Fruit fly (Drosophila melanogaster): Measurements from ENCODE around the gene Tengl2.
A peak's percentile ranks its signal among the peaks of the same experiment; 100 is the strongest.

Tengl2 gene

dm6 chr2L:2189100-2189499 lies 50.1 kb downstream of the Tengl2 start (continued):
- no peak for TF ChIP-seq Dfd (GFP tag; optimal IDR thresholded peaks at IDR 0.05)
- peak; percentile 39; the same call in 1 of the 2 replicates for TF ChIP-seq Rx (GFP tag; IDR thresholded peaks at IDR 0.05)
- peak; percentile 81 for TF ChIP-seq NC2β (GFP tag; optimal IDR thresholded peaks at IDR 0.05)
- no peak for TF ChIP-seq hth (optimal IDR thresholded peaks at IDR 0.05)
- no peak for TF ChIP-seq sima (GFP tag; optimal IDR thresholded peaks at IDR 0.05)
- TF ChIP-seq lmd (GFP tag; IDR thresholded peaks at IDR 0.05): peak; percentile 53
- TF ChIP-seq CG17361 (GFP tag; IDR thresholded peaks at IDR 0.05): peak; percentile 62; the same call in 2 of the 3 replicates
- peak; percentile 64 for TF ChIP-seq CG10654 (GFP tag; optimal IDR thresholded peaks at IDR 0.05)
- no peak for TF ChIP-seq br (optimal IDR thresholded peaks at IDR 0.05)
- TF ChIP-seq Hmx (GFP tag; optimal IDR thresholded peaks at IDR 0.05): no peak
- TF ChIP-seq hbn (GFP tag; IDR thresholded peaks at IDR 0.05; ENCODE audit: partially characterized antibody): no peak
- no peak for TF ChIP-seq grn (GFP tag; optimal IDR thresholded peaks at IDR 0.05)
- peak; percentile 56 for TF ChIP-seq lilli (GFP tag; optimal IDR thresholded peaks at IDR 0.05)
- peak; percentile 40 for TF ChIP-seq ind (GFP tag; optimal IDR thresholded peaks at IDR 0.05)
- TF ChIP-seq CG3995 (GFP tag; optimal IDR thresholded peaks at IDR 0.05): no peak
- peak; percentile 26 for TF ChIP-seq CG11723 (GFP tag; optimal IDR thresholded peaks at IDR 0.05)
- no peak for TF ChIP-seq sug (tag; optimal IDR thresholded peaks at IDR 0.05)
- TF ChIP-seq Ets97D (GFP tag; optimal IDR thresholded peaks at IDR 0.05): peak; percentile 19
- no peak for TF ChIP-seq NFAT (GFP tag; IDR thresholded peaks at IDR 0.05)
- no peak for TF ChIP-seq CG15514 (GFP tag; optimal IDR thresholded peaks at IDR 0.05)
- no peak for TF ChIP-seq pan (optimal IDR thresholded peaks at IDR 0.05)
- peak in 1 of 2 experiments; percentile 62 for TF ChIP-seq pan (GFP tag; optimal IDR thresholded peaks at IDR 0.05 in 1 of 2, IDR thresholded peaks at IDR 0.05 in 1 of 2)
- TF ChIP-seq az2 (GFP tag; optimal IDR thresholded peaks at IDR 0.05): peak; percentile 78
- no peak for TF ChIP-seq insv (GFP tag; optimal IDR thresholded peaks at IDR 0.05)
- TF ChIP-seq CG11247 (GFP tag; IDR thresholded peaks at IDR 0.05): no peak
- peak; percentile 13 for TF ChIP-seq CG17186 (GFP tag; optimal IDR thresholded peaks at IDR 0.05)
- peak; percentile 60 for TF ChIP-seq CG8359 (GFP tag; optimal IDR thresholded peaks at IDR 0.05; ENCODE audit: borderline replicate concordance)
- TF ChIP-seq CG3847 (GFP tag; IDR thresholded peaks at IDR 0.05): 0 out of 2 replicates have a peak, but pooled peaks have one; percentile 23
- TF ChIP-seq gcm (GFP tag; optimal IDR thresholded peaks at IDR 0.05): peak; percentile 74
- TF ChIP-seq CG8924 (tag; optimal IDR thresholded peaks at IDR 0.05): peak; percentile 69
- no peak for TF ChIP-seq gro (GFP tag; optimal IDR thresholded peaks at IDR 0.05)
- TF ChIP-seq da (GFP tag; optimal IDR thresholded peaks at IDR 0.05): no peak
- TF ChIP-seq Doc3 (GFP tag; IDR thresholded peaks at IDR 0.05; ENCODE audit: partially characterized antibody): no peak
- peak; percentile 93 for TF ChIP-seq Ets65A (GFP tag)
- TF ChIP-seq CG6689 (GFP tag; IDR thresholded peaks at IDR 0.05): peak; percentile 78
- peak; percentile 79 for TF ChIP-seq CG4360 (GFP tag; IDR thresholded peaks at IDR 0.05)
- TF ChIP-seq CG8290 (GFP tag; optimal IDR thresholded peaks at IDR 0.05): peak; percentile 67
- TF ChIP-seq CG8290 (tag; optimal IDR thresholded peaks at IDR 0.05): no peak
- peak; percentile 76 for TF ChIP-seq fd96Cb (tag; optimal IDR thresholded peaks at IDR 0.05)
- TF ChIP-seq sna (GFP tag; IDR thresholded peaks at IDR 0.05; ENCODE audit: partially characterized antibody): no peak
- TF ChIP-seq corto (GFP tag; optimal IDR thresholded peaks at IDR 0.05): no peak
- TF ChIP-seq mam (GFP tag; optimal IDR thresholded peaks at IDR 0.05): no peak
- TF ChIP-seq CG15011 (GFP tag; optimal IDR thresholded peaks at IDR 0.05): peak; percentile 25
- peak; percentile 79 for TF ChIP-seq chn (GFP tag; optimal IDR thresholded peaks at IDR 0.05)
- TF ChIP-seq tna (GFP tag; IDR thresholded peaks at IDR 0.05; ENCODE audit: partially characterized antibody): no peak
- TF ChIP-seq tgo (GFP tag; IDR thresholded peaks at IDR 0.05): peak; percentile 35; the same call in 1 of the 3 replicates
- peak; percentile 98 for TF ChIP-seq sens (GFP tag)
- TF ChIP-seq slp2 (GFP tag; optimal IDR thresholded peaks at IDR 0.05): peak; percentile 59
- TF ChIP-seq CoRest (tag; optimal IDR thresholded peaks at IDR 0.05): peak; percentile 68
- TF ChIP-seq Bdp1 (GFP tag; optimal IDR thresholded peaks at IDR 0.05): peak; percentile 49
- TF ChIP-seq crc (GFP tag; optimal IDR thresholded peaks at IDR 0.05): peak; percentile 6
- TF ChIP-seq CG3163 (GFP tag; optimal IDR thresholded peaks at IDR 0.05): peak; percentile 4
- TF ChIP-seq pb (GFP tag; optimal IDR thresholded peaks at IDR 0.05): peak; percentile 22
